Fruit fly (Drosophila melanogaster): ENCODE data around the gene CG33203.

The CG33203 gene

dm6 chr3R:28845377-28845876, 42.1 kb downstream of the CG33203 start:
- TF ChIP-seq tai (GFP tag; optimal IDR thresholded peaks at IDR 0.05) (no peak), Rel (GFP tag; optimal IDR thresholded peaks at IDR 0.05) (no peak), Rel (tag; optimal IDR thresholded peaks at IDR 0.05) (peak; percentile 98)

dm6 chr3R:28844611-28845376, 42.7 kb downstream of the CG33203 start, which contains the start of the genes Apc and spg:
Apc (minus strand) TSS chr3R:28844748.
spg (plus strand) TSS chr3R:28845270.
- TF ChIP-seq Sp1 (GFP tag; optimal IDR thresholded peaks at IDR 0.05) (peak; percentile 41), woc (GFP tag; optimal IDR thresholded peaks at IDR 0.05) (peak; percentile 16), OdsH (GFP tag; optimal IDR thresholded peaks at IDR 0.05) (peak; percentile 47), br (GFP tag; optimal IDR thresholded peaks at IDR 0.05) (peak; percentile 50), fru (GFP tag; optimal IDR thresholded peaks at IDR 0.05) (peak; percentile 24), Vsx2 (GFP tag; optimal IDR thresholded peaks at IDR 0.05; ENCODE audit: partially characterized antibody) (no peak), CG32264 (GFP tag; optimal IDR thresholded peaks at IDR 0.05) (no peak), rgr (GFP tag; optimal IDR thresholded peaks at IDR 0.05) (peak; percentile 25), Dif (GFP tag; optimal IDR thresholded peaks at IDR 0.05; ENCODE audit: partially characterized antibody) (peak; percentile 18), Hr83 (GFP tag; optimal IDR thresholded peaks at IDR 0.05; ENCODE audit: poor library complexity, severe bottlenecking) (peak; percentile 16), h (GFP tag; optimal IDR thresholded peaks at IDR 0.05) (peak; percentile 48), lola (GFP tag; optimal IDR thresholded peaks at IDR 0.05) (no peak), dsf (GFP tag; optimal IDR thresholded peaks at IDR 0.05; ENCODE audit: borderline replicate concordance) (no peak), ey (GFP tag; optimal IDR thresholded peaks at IDR 0.05) (peak; percentile 14), HLH106 (tag; optimal IDR thresholded peaks at IDR 0.05) (peak; percentile 39), sage (GFP tag; optimal IDR thresholded peaks at IDR 0.05) (peak; percentile 8), Myc (optimal IDR thresholded peaks at IDR 0.05) (peak; percentile 77), foxo (GFP tag; optimal IDR thresholded peaks at IDR 0.05) (peak in 1 of 2 experiments; percentile 4), jim (GFP tag; optimal IDR thresholded peaks at IDR 0.05) (peak; percentile 9), psq (GFP tag; optimal IDR thresholded peaks at IDR 0.05) (peak; percentile 5), CG9705 (GFP tag; optimal IDR thresholded peaks at IDR 0.05) (no peak), CrebA (GFP tag; optimal IDR thresholded peaks at IDR 0.05; ENCODE audit: borderline replicate concordance) (no peak)

- TF ChIP-seq Jra (GFP tag; optimal IDR thresholded peaks at IDR 0.05) (no peak), dl (GFP tag; optimal IDR thresholded peaks at IDR 0.05; ENCODE audit: insufficient read depth in 1 of 2, partially characterized antibody in 2 of 2) (no peak), lola (GFP tag; optimal IDR thresholded peaks at IDR 0.05) (no peak), fru (GFP tag; optimal IDR thresholded peaks at IDR 0.05) (no peak), rgr (GFP tag; optimal IDR thresholded peaks at IDR 0.05) (no peak), GATAd (GFP tag; optimal IDR thresholded peaks at IDR 0.05) (no peak), Dfd (GFP tag; optimal IDR thresholded peaks at IDR 0.05) (no peak), foxo (GFP tag; optimal IDR thresholded peaks at IDR 0.05) (no peak), Hr78 (GFP tag; optimal IDR thresholded peaks at IDR 0.05) (no peak), CG9705 (GFP tag; optimal IDR thresholded peaks at IDR 0.05) (no peak), N (GFP tag; optimal IDR thresholded peaks at IDR 0.05) (no peak), Sp1 (GFP tag; optimal IDR thresholded peaks at IDR 0.05) (no peak), h (GFP tag; optimal IDR thresholded peaks at IDR 0.05) (no peak), pan (optimal IDR thresholded peaks at IDR 0.05) (no peak), OdsH (GFP tag; optimal IDR thresholded peaks at IDR 0.05) (no peak), Hr83 (GFP tag; optimal IDR thresholded peaks at IDR 0.05; ENCODE audit: poor library complexity, severe bottlenecking) (no peak), Rel (GFP tag; optimal IDR thresholded peaks at IDR 0.05) (no peak), Rel (tag; optimal IDR thresholded peaks at IDR 0.05) (no peak), Dif (GFP tag; optimal IDR thresholded peaks at IDR 0.05; ENCODE audit: partially characterized antibody) (no peak)
These were observed 43.5 kb downstream of the CG33203 start for dm6 chr3R:28843776-28844610.
